Fruit fly (Drosophila melanogaster) whole organism: ENCODE measurements around the gene Daao2.

Experiments
- CG8478 ChIP-seq: fragments of >200 bp; optimal IDR thresholded peaks from 2 replicates; lab custom pipeline; 2018; ENCODE audit warnings: inconsistent platforms
- pan ChIP-seq: fragments of >200 bp; optimal IDR thresholded peaks from 2 replicates; lab custom pipeline; 2017
- psq ChIP-seq: fragments of >200 bp; optimal IDR thresholded peaks from 2 replicates; lab custom pipeline; 2017

- no peak for TF ChIP-seq CG8478 (lab: Kevin White, UChicago)
- no peak for TF ChIP-seq psq (lab: Kevin White, UChicago)
- TF ChIP-seq pan (lab: Kevin White, UChicago) = no peak
Measured at dm6 chr2L:6841349-6841748, 38.5 kb downstream of the Daao2 start.
